Worm (Caenorhabditis elegans): ENCODE measurements around the gene K08E4.3.

K08E4.3 gene

ce11 chrIV:12057508-12057907 lies at the start of gene K08E4.3:
Gene K08E4.3, plus strand, starts transcription at chrIV:12057742.
- no peak for TF ChIP-seq unc-62 (GFP tag; optimal IDR thresholded peaks at IDR 0.05)

- no peak for TF ChIP-seq unc-62 (GFP tag; optimal IDR thresholded peaks at IDR 0.05)
Measured at ce11 chrIV:12009046-12009674, 48.4 kb upstream of the K08E4.3 start.

- no peak for TF ChIP-seq unc-62 (GFP tag; optimal IDR thresholded peaks at IDR 0.05)
Measured at ce11 chrIV:12010377-12010776, 47.2 kb upstream of the K08E4.3 start.

ce11 chrIV:12010859-12011258 lies 46.7 kb upstream of the K08E4.3 start, which contains the start of the genes ZK617.26 and unc-22:
Gene ZK617.26, minus strand, starts transcription at chrIV:12010959.
Gene unc-22, minus strand, starts transcription at chrIV:12011007.
- TF ChIP-seq unc-62 (GFP tag; optimal IDR thresholded peaks at IDR 0.05): no peak

ce11 chrIV:12012439-12013003 lies 45.0 kb upstream of the K08E4.3 start:
- no peak for TF ChIP-seq unc-62 (GFP tag; optimal IDR thresholded peaks at IDR 0.05)

- TF ChIP-seq unc-62 (GFP tag; optimal IDR thresholded peaks at IDR 0.05): no peak
Measured at ce11 chrIV:12013120-12013519, 44.4 kb upstream of the K08E4.3 start, which contains the start of gene spe-17. Gene spe-17, plus strand, starts transcription at chrIV:12013420.

ce11 chrIV:12015586-12015985 lies 42.0 kb upstream of the K08E4.3 start, which contains the start of gene lips-6:
Gene lips-6, minus strand, starts transcription at chrIV:12015686.
- TF ChIP-seq unc-62 (GFP tag; optimal IDR thresholded peaks at IDR 0.05): no peak

ce11 chrIV:12018920-12019319 lies 38.6 kb upstream of the K08E4.3 start:
- no peak for TF ChIP-seq unc-62 (GFP tag; optimal IDR thresholded peaks at IDR 0.05)

ce11 chrIV:12021360-12021759 lies 36.2 kb upstream of the K08E4.3 start:
- no peak for TF ChIP-seq unc-62 (GFP tag; optimal IDR thresholded peaks at IDR 0.05)

- TF ChIP-seq unc-62 (GFP tag; optimal IDR thresholded peaks at IDR 0.05): no peak
Measured at ce11 chrIV:12029074-12029473, 28.5 kb upstream of the K08E4.3 start, which contains the start of gene tgn-38. Gene tgn-38, minus strand, starts transcription at chrIV:12029174.

ce11 chrIV:12029722-12030182 lies 27.8 kb upstream of the K08E4.3 start, which contains the start of gene T12G3.11:
Gene T12G3.11, minus strand, starts transcription at chrIV:12029772.
- TF ChIP-seq unc-62 (GFP tag; optimal IDR thresholded peaks at IDR 0.05): no peak

ce11 chrIV:12031003-12031402 lies 26.5 kb upstream of the K08E4.3 start, which contains the start of the genes T12G3.6 and mrpl-51:
Gene T12G3.6, minus strand, starts transcription at chrIV:12031271.
Gene mrpl-51, plus strand, starts transcription at chrIV:12031324.
- no peak for TF ChIP-seq unc-62 (GFP tag; optimal IDR thresholded peaks at IDR 0.05)

- no peak for TF ChIP-seq unc-62 (GFP tag; optimal IDR thresholded peaks at IDR 0.05)
Measured at ce11 chrIV:12032383-12032782, 25.2 kb upstream of the K08E4.3 start.

- TF ChIP-seq unc-62 (GFP tag; optimal IDR thresholded peaks at IDR 0.05): no peak
Measured at ce11 chrIV:12033985-12034384, 23.6 kb upstream of the K08E4.3 start, which contains the start of gene sqst-1. Gene sqst-1, plus strand, starts transcription at chrIV:12034282.

- TF ChIP-seq unc-62 (GFP tag; optimal IDR thresholded peaks at IDR 0.05): no peak
Measured at ce11 chrIV:12034776-12035175, 22.8 kb upstream of the K08E4.3 start.

- no peak for TF ChIP-seq unc-62 (GFP tag; optimal IDR thresholded peaks at IDR 0.05)
Measured at ce11 chrIV:12035422-12035821, 22.1 kb upstream of the K08E4.3 start.

- no peak for TF ChIP-seq unc-62 (GFP tag; optimal IDR thresholded peaks at IDR 0.05)
Measured at ce11 chrIV:12036924-12037323, 20.6 kb upstream of the K08E4.3 start.

Data from whole organism, dauer.